Worm (Caenorhabditis elegans): ENCODE measurements around the gene C54F6.6.

C54F6.6 gene

DNA sequence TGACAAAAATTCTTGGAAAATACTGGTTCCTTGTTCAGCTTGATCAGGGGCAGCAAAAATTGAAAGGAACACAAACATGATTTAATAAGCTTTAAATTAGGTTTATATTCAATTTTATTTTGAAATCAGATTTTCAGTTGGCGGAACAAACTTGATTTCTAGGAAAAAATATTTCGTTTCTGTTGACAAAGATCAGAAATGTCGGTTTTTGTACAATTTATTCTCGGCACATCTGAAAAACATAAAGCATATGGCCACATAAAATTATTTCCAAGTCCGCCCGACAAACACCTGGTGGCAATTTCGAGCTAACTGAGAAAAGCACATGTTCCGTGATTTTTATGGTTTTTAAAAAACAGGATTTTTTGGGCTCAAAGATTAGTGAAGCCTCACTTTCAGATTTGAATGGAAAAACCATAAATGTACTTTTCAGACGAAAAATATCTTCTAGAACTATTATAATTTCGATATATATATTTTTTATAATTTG lies 30.4 kb downstream of the C54F6.6 start, which contains the start of gene ttr-10:
TSS of gene ttr-10 (minus strand) at position 51 of the 490 bp plus-strand sequence.
- no peak for TF ChIP-seq lin-14 (GFP tag; optimal IDR thresholded peaks at IDR 0.05)
- TF ChIP-seq fkh-4 (tag; optimal IDR thresholded peaks at IDR 0.05; ENCODE audit: borderline replicate concordance) = peak; percentile 84
- peak; percentile 8 for TF ChIP-seq nhr-71 (tag; optimal IDR thresholded peaks at IDR 0.05)
- peak; percentile 44 for TF ChIP-seq hlh-4 (tag; optimal IDR thresholded peaks at IDR 0.05)
- TF ChIP-seq dsc-1 (tag; optimal IDR thresholded peaks at IDR 0.05) = peak; percentile 94
- TF ChIP-seq elt-2 (tag; optimal IDR thresholded peaks at IDR 0.05) = no peak
- TF ChIP-seq fkh-10 (GFP tag; optimal IDR thresholded peaks at IDR 0.05) = no peak

ce11 chrV:7555875-7556274 lies 32.4 kb downstream of the C54F6.6 start:
- TF ChIP-seq dsc-1 (tag; optimal IDR thresholded peaks at IDR 0.05) (peak; percentile 78), efl-1 (optimal IDR thresholded peaks at IDR 0.05) (no peak), efl-1 (GFP tag; optimal IDR thresholded peaks at IDR 0.05 in 1 of 2) (peak in 1 of 2 experiments; percentile 24), fkh-8 (tag; optimal IDR thresholded peaks at IDR 0.05) (no peak), lin-35 (GFP tag; optimal IDR thresholded peaks at IDR 0.05) (no peak), fkh-4 (tag; optimal IDR thresholded peaks at IDR 0.05; ENCODE audit: borderline replicate concordance) (peak; percentile 55), unc-98 (GFP tag; IDR thresholded peaks at IDR 0.05) (no peak), snpc-4 (tag; optimal IDR thresholded peaks at IDR 0.05) (no peak)

DNA sequence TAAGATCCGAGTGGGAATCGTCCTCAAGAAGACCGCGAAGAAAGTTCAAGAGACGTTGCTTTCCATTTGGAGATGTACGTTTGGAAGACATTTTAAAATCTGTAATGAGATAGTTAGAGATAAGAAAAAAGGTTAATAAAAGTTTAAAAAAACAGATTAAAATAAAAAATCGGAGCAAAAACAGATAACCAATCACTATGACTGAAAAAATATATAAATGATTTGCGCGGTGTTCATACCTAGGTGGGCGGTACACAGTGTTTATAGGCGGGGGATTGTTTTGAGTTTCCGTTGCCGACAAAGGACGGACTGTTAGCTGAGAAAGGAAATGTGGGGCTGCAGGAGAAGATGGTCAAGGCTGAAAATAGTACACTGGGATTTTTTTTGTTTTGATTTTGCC lies 35.2 kb downstream of the C54F6.6 start, which contains the start of gene ets-7:
TSS of gene ets-7 (minus strand) at position 101 of the 400 bp plus-strand sequence.
- TF ChIP-seq efl-1 (optimal IDR thresholded peaks at IDR 0.05) (no peak), efl-1 (GFP tag; optimal IDR thresholded peaks at IDR 0.05 in 1 of 2) (peak in 1 of 2 experiments; percentile 33), snu-23 (GFP tag; optimal IDR thresholded peaks at IDR 0.05) (no peak), irx-1 (tag; optimal IDR thresholded peaks at IDR 0.05) (no peak), rnt-1 (tag; optimal IDR thresholded peaks at IDR 0.05) (no peak)

ce11 chrV:7562947-7563346 lies 39.5 kb downstream of the C54F6.6 start, which contains the start of gene F19F10.1:
Gene F19F10.1, plus strand, starts transcription at chrV:7563247.
- TF ChIP-seq nhr-237 (tag; optimal IDR thresholded peaks at IDR 0.05) (no peak), blmp-1 (tag; optimal IDR thresholded peaks at IDR 0.05) (no peak), C16A3.4 (tag; optimal IDR thresholded peaks at IDR 0.05) (no peak), grh-1 (GFP tag; IDR thresholded peaks at IDR 0.05) (no peak), jun-1 (tag; optimal IDR thresholded peaks at IDR 0.05) (no peak), snpc-4 (tag; optimal IDR thresholded peaks at IDR 0.05) (no peak), ztf-4 (tag; optimal IDR thresholded peaks at IDR 0.05) (no peak), lin-15B (tag; optimal IDR thresholded peaks at IDR 0.05) (no peak), nhr-84 (tag; optimal IDR thresholded peaks at IDR 0.05) (no peak), egl-13 (tag; optimal IDR thresholded peaks at IDR 0.05) (no peak), tlp-1 (tag; optimal IDR thresholded peaks at IDR 0.05) (no peak), sup-37 (GFP tag; optimal IDR thresholded peaks at IDR 0.05) (no peak), ceh-90 (tag; optimal IDR thresholded peaks at IDR 0.05) (no peak), ets-5 (GFP tag; IDR thresholded peaks at IDR 0.05) (no peak), C34B4.2 (tag; optimal IDR thresholded peaks at IDR 0.05) (no peak), rnt-1 (tag; optimal IDR thresholded peaks at IDR 0.05) (no peak), snu-23 (GFP tag; optimal IDR thresholded peaks at IDR 0.05) (no peak), lin-35 (GFP tag; optimal IDR thresholded peaks at IDR 0.05) (no peak)

ce11 chrV:7570290-7570689 lies 46.8 kb downstream of the C54F6.6 start, which contains the start of gene clec-212:
Gene clec-212, minus strand, starts transcription at chrV:7570390.
- no peak for TF ChIP-seq efl-3 (GFP tag; optimal IDR thresholded peaks at IDR 0.05)
- no peak for TF ChIP-seq mab-9 (GFP tag; IDR thresholded peaks at IDR 0.05)
- TF ChIP-seq snpc-4 (tag; optimal IDR thresholded peaks at IDR 0.05) = no peak
- no peak for TF ChIP-seq alr-1 (tag; optimal IDR thresholded peaks at IDR 0.05; ENCODE audit: borderline replicate concordance)
- no peak for TF ChIP-seq ztf-11 (tag; optimal IDR thresholded peaks at IDR 0.05)
- no peak for TF ChIP-seq isw-1 (GFP tag; IDR thresholded peaks at IDR 0.05)
- TF ChIP-seq irx-1 (tag; optimal IDR thresholded peaks at IDR 0.05) = no peak
- no peak for TF ChIP-seq lin-39 (tag; optimal IDR thresholded peaks at IDR 0.05)
- TF ChIP-seq egl-27 (tag; optimal IDR thresholded peaks at IDR 0.05) = no peak
- no peak for TF ChIP-seq lin-13 (GFP tag; optimal IDR thresholded peaks at IDR 0.05)
- no peak for TF ChIP-seq blmp-1 (tag; optimal IDR thresholded peaks at IDR 0.05)
- TF ChIP-seq fkh-4 (tag; optimal IDR thresholded peaks at IDR 0.05; ENCODE audit: borderline replicate concordance) = no peak
- no peak for TF ChIP-seq nhr-20 (tag; optimal IDR thresholded peaks at IDR 0.05)
- TF ChIP-seq pag-3 (tag; optimal IDR thresholded peaks at IDR 0.05; ENCODE audit: borderline replicate concordance, insufficient read depth) = no peak
- TF ChIP-seq tlp-1 (tag; optimal IDR thresholded peaks at IDR 0.05) = no peak
- TF ChIP-seq nhr-19 (GFP tag; conservative IDR thresholded peaks at IDR 0.05) = no peak
- TF ChIP-seq nhr-84 (tag; optimal IDR thresholded peaks at IDR 0.05) = no peak
- no peak for TF ChIP-seq ces-1 (GFP tag; optimal IDR thresholded peaks at IDR 0.05)
